Worm (Caenorhabditis elegans) whole organism, L1 larva: ENCODE measurements around the gene glb-19.

Experiments
- ces-1 ChIP-seq: fragments of 150-350 bp; optimal IDR thresholded peaks from 2 replicates; lab custom pipeline; 2014; ENCODE audit warnings: missing biosample characterization, missing genetic modification reagents, missing genetic modification characterization
- fkh-10 ChIP-seq: sonication (generic microtip); optimal IDR thresholded peaks from 2 replicates; lab custom pipeline; 2017; ENCODE audit warnings: missing biosample characterization, missing genetic modification reagents, missing genetic modification characterization
- isw-1 ChIP-seq: fragments of 200-800 bp; sonication (Bioruptor generic); IDR thresholded peaks from 2 replicates; pipeline ENCODE4 v1.3.6; 2022; ENCODE audit warnings: missing genetic modification characterization, missing compliant biosample characterization
- mdl-1 ChIP-seq, 2 experiments: fragments of 150-350 bp; optimal IDR thresholded peaks; 2 replicates each; lab custom pipeline; 2014 to 2017; ENCODE audit warnings: missing biosample characterization in 2 of 2, missing genetic modification characterization in 2 of 2, inconsistent platforms in 1 of 2

ce11 chrIV:10690139-10690538, 36.2 kb upstream of the glb-19 start, which contains the start of gene R102.8:
- TF ChIP-seq mdl-1 (tag; optimal IDR thresholded peaks at IDR 0.05; lab: Kevin White, UChicago): no peak
- TF ChIP-seq isw-1 (GFP tag; lab: Robert Waterston, UW): no peak
- no peak for TF ChIP-seq ces-1 (GFP tag; lab: Kevin White, UChicago)
- TF ChIP-seq fkh-10 (GFP tag; lab: Kevin White, UChicago): no peak
